Fruit fly (Drosophila melanogaster) whole organism, embryonic: Measurements from ENCODE around the gene CG15629.
A peak's percentile ranks its signal among the peaks of the same experiment; 100 is the strongest.

ENCODE experiments used
- CG10267 ChIP-seq: fragments of 200-800 bp; sonication (Bioruptor generic); optimal IDR thresholded peaks from 2 replicates; lab custom pipeline; 2018; ENCODE audit warnings: missing biosample characterization, mild to moderate bottlenecking, missing genetic modification characterization, moderate library complexity
- CG10366 ChIP-seq: fragments of 200-800 bp; sonication (Bioruptor generic); IDR thresholded peaks from 2 replicates; pipeline ENCODE4 v1.3.6; 2022; ENCODE audit warnings: missing biosample characterization, missing genetic modification characterization
- CG10543 ChIP-seq: fragments of 200-800 bp; sonication (Bioruptor generic); optimal IDR thresholded peaks from 3 replicates; lab custom pipeline; 2017; ENCODE audit warnings: missing biosample characterization, mild to moderate bottlenecking, missing genetic modification characterization, moderate library complexity
- CG10654 ChIP-seq: fragments of 200-800 bp; sonication (Bioruptor generic); optimal IDR thresholded peaks from 2 replicates; lab custom pipeline; 2016; ENCODE audit warnings: missing biosample characterization, missing genetic modification characterization
- CG13287 ChIP-seq: fragments of 200-800 bp; sonication (Bioruptor generic); IDR thresholded peaks from 2 replicates; pipeline ENCODE4 v1.3.6; 2022; ENCODE audit warnings: missing biosample characterization, missing genetic modification characterization; ENCODE audit not compliant: partially characterized antibody
- CG13775 ChIP-seq: fragments of 200-800 bp; sonication (Bioruptor generic); optimal IDR thresholded peaks from 3 replicates; lab custom pipeline; 2017; ENCODE audit warnings: missing biosample characterization, mild to moderate bottlenecking, missing genetic modification characterization
- CG18476 ChIP-seq: fragments of 200-800 bp; sonication (Bioruptor generic); optimal IDR thresholded peaks from 2 replicates; lab custom pipeline; 2016; ENCODE audit warnings: missing biosample characterization, mild to moderate bottlenecking, missing genetic modification characterization
- CG2678 ChIP-seq: fragments of 200-800 bp; sonication (Bioruptor generic); optimal IDR thresholded peaks from 3 replicates; lab custom pipeline; 2019; ENCODE audit warnings: missing biosample characterization, mild to moderate bottlenecking, missing genetic modification characterization, moderate library complexity
- CG32532 ChIP-seq: fragments of 200-800 bp; sonication (Bioruptor generic); IDR thresholded peaks from 2 replicates; pipeline ENCODE4 v1.3.6; 2022; ENCODE audit warnings: missing biosample characterization, missing genetic modification characterization
- CG4328 ChIP-seq: fragments of 200-800 bp; sonication (Bioruptor generic); optimal IDR thresholded peaks from 3 replicates; lab custom pipeline; 2017; ENCODE audit warnings: missing biosample characterization, missing genetic modification reagents, missing genetic modification characterization
- CG6791 ChIP-seq: fragments of 200-800 bp; sonication (Bioruptor generic); IDR thresholded peaks from 3 replicates; pipeline ENCODE4 v1.3.6; 2022; ENCODE audit warnings: missing biosample characterization, missing genetic modification characterization; ENCODE audit not compliant: partially characterized antibody
- CG7271 ChIP-seq: fragments of 200-800 bp; sonication (Bioruptor generic); optimal IDR thresholded peaks from 2 replicates; lab custom pipeline; 2018; ENCODE audit warnings: missing biosample characterization, mild to moderate bottlenecking, missing genetic modification characterization, moderate library complexity
- CG7928 ChIP-seq: fragments of 200-800 bp; sonication (Bioruptor generic); optimal IDR thresholded peaks from 2 replicates; lab custom pipeline; 2017; ENCODE audit warnings: missing biosample characterization, mild to moderate bottlenecking, missing genetic modification characterization
- CG9727 ChIP-seq: fragments of 200-800 bp; sonication (Bioruptor generic); optimal IDR thresholded peaks from 3 replicates; lab custom pipeline; 2017; ENCODE audit warnings: missing biosample characterization, mild to moderate bottlenecking, missing genetic modification characterization
- D ChIP-seq, 2 experiments: fragments of 200-800 bp in 1 of 2; fragments of >200 bp in 1 of 2; sonication (Bioruptor generic) in 1 of 2; optimal IDR thresholded peaks; 2 replicates in 1 of 2; 3 replicates in 1 of 2; lab custom pipeline; 2017; ENCODE audit warnings: mild to moderate bottlenecking in 1 of 2, missing biosample characterization in 1 of 2, missing genetic modification characterization in 1 of 2, missing genetic modification reagents in 1 of 2
- D19A ChIP-seq: fragments of 200-800 bp; optimal IDR thresholded peaks from 3 replicates; lab custom pipeline; 2019; ENCODE audit warnings: missing biosample characterization, mild to moderate bottlenecking, missing genetic modification characterization, moderate library complexity
- Dfd ChIP-seq, 2 experiments: fragments of >200 bp; optimal IDR thresholded peaks; 2 replicates each; lab custom pipeline; 2017; ENCODE audit warnings: missing biosample characterization in 2 of 2, missing genetic modification characterization in 2 of 2
- Fer3 ChIP-seq: fragments of 200-800 bp; sonication (Bioruptor generic); optimal IDR thresholded peaks from 2 replicates; lab custom pipeline; 2018; ENCODE audit warnings: missing biosample characterization, mild to moderate bottlenecking, missing genetic modification characterization, moderate library complexity
- HmgZ ChIP-seq: fragments of 200-800 bp; sonication (Bioruptor generic); optimal IDR thresholded peaks from 2 replicates; lab custom pipeline; 2018; ENCODE audit warnings: missing biosample characterization, mild to moderate bottlenecking, missing genetic modification characterization
- Hsf ChIP-seq: fragments of 200-800 bp; sonication (Bioruptor generic); optimal IDR thresholded peaks from 3 replicates; lab custom pipeline; 2016; ENCODE audit warnings: missing biosample characterization, missing genetic modification characterization
- Mrtf ChIP-seq: fragments of 200-800 bp; sonication (Bioruptor generic); IDR thresholded peaks from 3 replicates; pipeline ENCODE4 v1.3.6; 2022; ENCODE audit warnings: missing biosample characterization, missing genetic modification characterization
- Nf-YC ChIP-seq: fragments of 200-800 bp; optimal IDR thresholded peaks from 3 replicates; lab custom pipeline; 2019; ENCODE audit warnings: missing biosample characterization, mild to moderate bottlenecking, missing genetic modification characterization, moderate library complexity
- Opbp ChIP-seq: fragments of 200-800 bp; sonication (Bioruptor generic); IDR thresholded peaks from 3 replicates; pipeline ENCODE4 v1.3.6; 2022; ENCODE audit warnings: missing biosample characterization, missing genetic modification characterization; ENCODE audit not compliant: partially characterized antibody
- Sox102F ChIP-seq: fragments of 200-800 bp; sonication (Bioruptor generic); optimal IDR thresholded peaks from 2 replicates; lab custom pipeline; 2018; ENCODE audit warnings: missing biosample characterization, mild to moderate bottlenecking, missing genetic modification characterization, moderate library complexity
- TFAM ChIP-seq: fragments of 200-800 bp; sonication (Bioruptor generic); optimal IDR thresholded peaks from 2 replicates; lab custom pipeline; 2017; ENCODE audit warnings: missing biosample characterization, missing genetic modification characterization, inconsistent platforms
- Trl ChIP-seq, 3 experiments: fragments of >200 bp in 2 of 3; fragments of 200-800 bp in 1 of 3; sonication (Bioruptor generic) in 1 of 3; optimal IDR thresholded peaks; 2 replicates in 1 of 3; 3 replicates in 2 of 3; lab custom pipeline; 2016 to 2017; ENCODE audit warnings: missing biosample characterization in 1 of 3, missing genetic modification characterization in 1 of 3
- az2 ChIP-seq: fragments of 200-800 bp; sonication (Bioruptor generic); optimal IDR thresholded peaks from 3 replicates; lab custom pipeline; 2016; ENCODE audit warnings: missing biosample characterization, missing genetic modification characterization
- btn ChIP-seq: fragments of 200-800 bp; sonication (Bioruptor generic); optimal IDR thresholded peaks from 2 replicates; lab custom pipeline; 2016; ENCODE audit warnings: missing biosample characterization, missing genetic modification characterization
- chinmo ChIP-seq: fragments of 200-800 bp; sonication (Bioruptor generic); IDR thresholded peaks from 4 replicates; pipeline ENCODE4 v1.3.6; 2022; ENCODE audit warnings: missing biosample characterization, missing genetic modification characterization; ENCODE audit not compliant: partially characterized antibody
- croc ChIP-seq: fragments of 200-800 bp; sonication (Bioruptor generic); conservative IDR thresholded peaks from 3 replicates; pipeline ENCODE4 v1.3.6; 2022; ENCODE audit warnings: missing biosample characterization, missing genetic modification characterization
- gt ChIP-seq: fragments of 200-800 bp; sonication (Bioruptor generic); IDR thresholded peaks from 2 replicates; pipeline ENCODE4 v1.3.6; 2022; ENCODE audit warnings: missing biosample characterization, missing genetic modification characterization
- her ChIP-seq: fragments of 200-800 bp; sonication (Bioruptor generic); optimal IDR thresholded peaks from 2 replicates; lab custom pipeline; 2016; ENCODE audit warnings: missing biosample characterization, missing genetic modification characterization
- insv ChIP-seq, 2 experiments: fragments of 200-800 bp; sonication (Bioruptor generic); optimal IDR thresholded peaks; 3 replicates each; lab custom pipeline; 2016 to 2018; ENCODE audit warnings: missing biosample characterization in 2 of 2, missing genetic modification characterization in 2 of 2
- kay ChIP-seq: fragments of 200-800 bp; sonication (Bioruptor generic); optimal IDR thresholded peaks from 2 replicates; lab custom pipeline; 2016; ENCODE audit warnings: missing biosample characterization, missing genetic modification characterization
- ken ChIP-seq: fragments of 200-800 bp; sonication (Bioruptor generic); IDR thresholded peaks from 3 replicates; pipeline ENCODE4 v1.3.6; 2022; ENCODE audit warnings: missing biosample characterization, missing genetic modification characterization
- knrl ChIP-seq: fragments of 200-800 bp; sonication (Bioruptor generic); IDR thresholded peaks from 3 replicates; pipeline ENCODE4 v1.3.6; 2022; ENCODE audit warnings: missing biosample characterization, missing genetic modification characterization; ENCODE audit not compliant: partially characterized antibody
- luna ChIP-seq: fragments of 200-800 bp; sonication (Bioruptor generic); optimal IDR thresholded peaks from 2 replicates; lab custom pipeline; 2016; ENCODE audit warnings: missing biosample characterization, missing genetic modification characterization
- pfk ChIP-seq: fragments of 200-800 bp; sonication (Bioruptor generic); optimal IDR thresholded peaks from 2 replicates; lab custom pipeline; 2018; ENCODE audit warnings: missing biosample characterization, mild to moderate bottlenecking, missing genetic modification characterization, moderate library complexity
- ranshi ChIP-seq: fragments of 200-800 bp; sonication (Bioruptor generic); IDR thresholded peaks from 2 replicates; pipeline ENCODE4 v1.3.6; 2022; ENCODE audit warnings: missing biosample characterization, missing genetic modification characterization
- schlank ChIP-seq: fragments of 200-800 bp; sonication (Bioruptor generic); optimal IDR thresholded peaks from 2 replicates; lab custom pipeline; 2018; ENCODE audit warnings: missing biosample characterization, mild to moderate bottlenecking, missing genetic modification characterization
- so ChIP-seq: fragments of 200-800 bp; sonication (Bioruptor generic); IDR thresholded peaks from 3 replicates; pipeline ENCODE4 v1.3.6; 2022; ENCODE audit warnings: missing biosample characterization, missing genetic modification characterization
- sqz ChIP-seq: fragments of 200-800 bp; sonication (Bioruptor generic); optimal IDR thresholded peaks from 3 replicates; lab custom pipeline; 2018; ENCODE audit warnings: missing biosample characterization, mild to moderate bottlenecking, missing genetic modification characterization
- sr ChIP-seq: fragments of 200-800 bp; sonication (Bioruptor generic); IDR thresholded peaks from 3 replicates; pipeline ENCODE4 v1.3.6; 2022; ENCODE audit warnings: missing biosample characterization, missing genetic modification characterization
- stwl ChIP-seq: fragments of 200-800 bp; sonication (Bioruptor generic); optimal IDR thresholded peaks from 3 replicates; lab custom pipeline; 2018; ENCODE audit warnings: missing biosample characterization, mild to moderate bottlenecking, missing genetic modification characterization, moderate library complexity
- tna ChIP-seq: fragments of 200-800 bp; sonication (Bioruptor generic); IDR thresholded peaks from 2 replicates; pipeline ENCODE4 v1.3.6; 2022; ENCODE audit warnings: missing biosample characterization, missing genetic modification characterization; ENCODE audit not compliant: partially characterized antibody
- tup ChIP-seq: fragments of 200-800 bp; sonication (Bioruptor generic); optimal IDR thresholded peaks from 2 replicates; lab custom pipeline; 2016; ENCODE audit warnings: missing biosample characterization, mild to moderate bottlenecking, missing genetic modification characterization, moderate library complexity
- tx ChIP-seq: fragments of 200-800 bp; sonication (Bioruptor generic); optimal IDR thresholded peaks from 2 replicates; lab custom pipeline; 2016; ENCODE audit warnings: missing biosample characterization, missing genetic modification characterization
- wdn ChIP-seq: fragments of 200-800 bp; sonication (Bioruptor generic); IDR thresholded peaks from 2 replicates; pipeline ENCODE4 v1.3.6; 2022; ENCODE audit warnings: missing biosample characterization, missing genetic modification characterization

CG15629 gene

DNA sequence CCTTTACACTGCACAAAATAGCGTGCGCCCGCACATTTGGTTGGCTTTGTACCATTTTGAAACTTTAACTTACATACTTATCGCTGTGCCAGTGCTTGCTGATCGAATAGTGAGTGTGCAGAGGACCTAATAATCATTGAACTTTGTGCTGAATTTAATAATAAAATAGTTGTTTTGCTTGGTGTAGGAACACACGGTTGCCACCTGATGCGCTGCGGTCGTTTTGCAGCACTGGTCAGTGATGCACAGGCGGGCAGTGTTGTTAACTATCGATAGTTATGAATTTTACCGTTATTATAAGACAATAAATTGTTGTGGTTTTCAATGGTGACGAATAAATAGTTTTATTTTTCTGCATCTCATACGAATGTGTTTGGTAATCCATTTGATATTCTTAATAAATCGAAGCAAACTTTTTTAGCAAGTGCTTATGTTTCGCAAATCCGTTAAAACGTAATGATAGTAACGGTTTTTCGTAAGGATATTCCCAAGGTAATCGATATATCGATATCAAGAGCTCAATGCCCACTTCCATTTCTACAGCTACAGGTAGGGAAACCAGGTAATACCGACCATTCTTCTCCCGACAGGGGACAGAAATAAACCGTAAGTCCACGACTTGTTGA lies 25.1 kb downstream of the CG15629 start, which contains the start of the genes tank and CG12194 (continued):
- peak; percentile 99 for TF ChIP-seq btn (GFP tag; lab: Kevin White, UChicago)
- TF ChIP-seq CG10654 (GFP tag; lab: Kevin White, UChicago) = peak; percentile 99
- TF ChIP-seq tna (GFP tag; lab: Robert Waterston, UW) = peak; percentile 48; the same call in 1 of the 2 replicates
- peak; percentile 96 for TF ChIP-seq CG7271 (tag; lab: Kevin White, UChicago)
- peak; percentile 98 for TF ChIP-seq CG18476 (GFP tag; lab: Kevin White, UChicago)
- peak; percentile 97 for TF ChIP-seq schlank (tag; lab: Kevin White, UChicago)
- TF ChIP-seq gt = peak; percentile 97
- peak; percentile 99 for TF ChIP-seq CG9727 (GFP tag; lab: Kevin White, UChicago)
- TF ChIP-seq sqz (GFP tag; lab: Kevin White, UChicago) = no peak
- TF ChIP-seq tx (GFP tag; lab: Kevin White, UChicago) = peak; percentile 99
- TF ChIP-seq so (GFP tag; lab: Robert Waterston, UW) = peak; percentile 99
- TF ChIP-seq CG10543 = peak; percentile 81
- peak; percentile 99 for TF ChIP-seq CG10366
- peak; percentile 52 to 63 for TF ChIP-seq insv (GFP tag; optimal IDR thresholded peaks at IDR 0.05; lab: Kevin White, UChicago)
- peak; percentile 77 for TF ChIP-seq CG13287 (GFP tag; lab: Robert Waterston, UW)
- peak; percentile 100 for TF ChIP-seq Sox102F
- peak; percentile 85 for TF ChIP-seq CG4328
- TF ChIP-seq Hsf (GFP tag; lab: Kevin White, UChicago) = peak; percentile 99
- peak; percentile 99 for TF ChIP-seq ken (GFP tag; lab: Robert Waterston, UW)
- TF ChIP-seq D19A (tag; lab: Kevin White, UChicago) = peak; percentile 95
- no peak for TF ChIP-seq Trl (optimal IDR thresholded peaks at IDR 0.05; lab: Kevin White, UChicago)
- peak; percentile 99 for TF ChIP-seq Trl (GFP tag; optimal IDR thresholded peaks at IDR 0.05; lab: Kevin White, UChicago)
- peak; percentile 98 for TF ChIP-seq kay
- peak; percentile 82 for TF ChIP-seq CG7928
- peak; percentile 99 for TF ChIP-seq sr (GFP tag; lab: Robert Waterston, UW)
- TF ChIP-seq stwl (tag; lab: Kevin White, UChicago) = peak; percentile 84
- peak; percentile 100 for TF ChIP-seq az2
- TF ChIP-seq CG10267 = peak; percentile 96
- TF ChIP-seq Opbp = peak; percentile 61; the same call in 1 of the 3 replicates
- peak; percentile 99 for TF ChIP-seq CG32532 (GFP tag; lab: Robert Waterston, UW)
- peak; percentile 97 for TF ChIP-seq her (GFP tag; lab: Kevin White, UChicago)
- TF ChIP-seq D (optimal IDR thresholded peaks at IDR 0.05; lab: Kevin White, UChicago) = no peak
- peak; percentile 98 for TF ChIP-seq D (GFP tag; optimal IDR thresholded peaks at IDR 0.05; lab: Kevin White, UChicago)
- peak; percentile 84 for TF ChIP-seq knrl
- TF ChIP-seq Nf-YC (tag; lab: Kevin White, UChicago) = peak; percentile 79
- TF ChIP-seq Mrtf = peak; percentile 99
- peak; percentile 99 for TF ChIP-seq HmgZ (tag; lab: Kevin White, UChicago)
- peak; percentile 97 for TF ChIP-seq luna
- TF ChIP-seq tup = peak; percentile 99
- TF ChIP-seq CG2678 (tag; lab: Kevin White, UChicago) = peak; percentile 98
- TF ChIP-seq croc (GFP tag; lab: Robert Waterston, UW) = peak; percentile 99
- TF ChIP-seq chinmo (GFP tag; lab: Robert Waterston, UW) = 0 out of 4 replicates have a peak, but pooled peaks have one; percentile 70
- peak; percentile 99 for TF ChIP-seq ranshi (GFP tag; lab: Robert Waterston, UW)
- peak; percentile 99 for TF ChIP-seq CG13775
- peak; percentile 7 for TF ChIP-seq pfk (GFP tag; lab: Kevin White, UChicago)
- TF ChIP-seq CG6791 (GFP tag; lab: Robert Waterston, UW) = peak; percentile 73
- TF ChIP-seq TFAM = peak; percentile 94
- TF ChIP-seq Fer3 (tag; lab: Kevin White, UChicago) = peak; percentile 98
- peak; percentile 99 for TF ChIP-seq wdn (GFP tag; lab: Robert Waterston, UW)
- no peak for TF ChIP-seq Dfd (GFP tag; optimal IDR thresholded peaks at IDR 0.05; lab: Kevin White, UChicago)
